Fruit fly (Drosophila melanogaster): ENCODE data around the gene Hmx.

The Hmx gene

dm6 chr3R:17591831-17592230 is 33.1 kb downstream of the Hmx start (continued):
- peak in 1 of 3 experiments; percentile 16 for TF ChIP-seq lola (GFP tag; optimal IDR thresholded peaks at IDR 0.05)
- TF ChIP-seq CG10654 (GFP tag; optimal IDR thresholded peaks at IDR 0.05) = no peak
- no peak for TF ChIP-seq Sry-δ (GFP tag; optimal IDR thresholded peaks at IDR 0.05)
- no peak for TF ChIP-seq nom (GFP tag; optimal IDR thresholded peaks at IDR 0.05)
- TF ChIP-seq Doc3 (GFP tag; IDR thresholded peaks at IDR 0.05; ENCODE audit: partially characterized antibody) = no peak
- TF ChIP-seq wek (GFP tag; optimal IDR thresholded peaks at IDR 0.05) = no peak
- no peak for TF ChIP-seq CG7271 (tag; optimal IDR thresholded peaks at IDR 0.05)
- no peak for TF ChIP-seq NC2α (GFP tag; optimal IDR thresholded peaks at IDR 0.05)
- peak; percentile 31 for TF ChIP-seq nmo (GFP tag; optimal IDR thresholded peaks at IDR 0.05)
- peak; percentile 77 for TF ChIP-seq sens (GFP tag)
- TF ChIP-seq h (optimal IDR thresholded peaks at IDR 0.05) = no peak
- TF ChIP-seq inv (GFP tag; IDR thresholded peaks at IDR 0.05; ENCODE audit: partially characterized antibody) = no peak
- no peak for TF ChIP-seq CG6683 (GFP tag; optimal IDR thresholded peaks at IDR 0.05)
- no peak for TF ChIP-seq chinmo (GFP tag; IDR thresholded peaks at IDR 0.05; ENCODE audit: partially characterized antibody)
- no peak for TF ChIP-seq HLH54F (GFP tag; optimal IDR thresholded peaks at IDR 0.05)
- TF ChIP-seq CG11695 (GFP tag; IDR thresholded peaks at IDR 0.05) = no peak
- TF ChIP-seq danr (GFP tag; IDR thresholded peaks at IDR 0.05) = no peak
- 0 out of 2 replicates have a peak, but pooled peaks have one; percentile 13 for TF ChIP-seq CG31441 (GFP tag; IDR thresholded peaks at IDR 0.05)
- TF ChIP-seq CG13624 (GFP tag; optimal IDR thresholded peaks at IDR 0.05) = no peak
- TF ChIP-seq pan (optimal IDR thresholded peaks at IDR 0.05) = no peak
- TF ChIP-seq pan (GFP tag; optimal IDR thresholded peaks at IDR 0.05 in 1 of 2, IDR thresholded peaks at IDR 0.05 in 1 of 2) = no peak
- no peak for TF ChIP-seq CG3407 (GFP tag; optimal IDR thresholded peaks at IDR 0.05)
- TF ChIP-seq exex (tag; optimal IDR thresholded peaks at IDR 0.05) = no peak
- no peak for TF ChIP-seq CG7786 (GFP tag; optimal IDR thresholded peaks at IDR 0.05)
- TF ChIP-seq CG30020 (tag; optimal IDR thresholded peaks at IDR 0.05) = no peak
- TF ChIP-seq Hr3 (GFP tag; optimal IDR thresholded peaks at IDR 0.05) = no peak
- peak; percentile 16 for TF ChIP-seq CG9727 (GFP tag; optimal IDR thresholded peaks at IDR 0.05)
- TF ChIP-seq TFAM (GFP tag; optimal IDR thresholded peaks at IDR 0.05) = no peak
- no peak for TF ChIP-seq peb (GFP tag; IDR thresholded peaks at IDR 0.05)
- peak; percentile 40 for TF ChIP-seq CG10979 (tag; optimal IDR thresholded peaks at IDR 0.05)
- no peak for TF ChIP-seq Nf-YB (GFP tag; optimal IDR thresholded peaks at IDR 0.05)
- TF ChIP-seq Med (GFP tag) = no peak
- TF ChIP-seq dmrt99B (tag; optimal IDR thresholded peaks at IDR 0.05) = peak; percentile 5
- TF ChIP-seq CG7839 (tag; optimal IDR thresholded peaks at IDR 0.05) = peak; percentile 31
- TF ChIP-seq cad (GFP tag; optimal IDR thresholded peaks at IDR 0.05) = no peak
- no peak for TF ChIP-seq CG16863 (GFP tag; optimal IDR thresholded peaks at IDR 0.05)
- TF ChIP-seq NFAT (GFP tag; IDR thresholded peaks at IDR 0.05) = no peak
- TF ChIP-seq NC2β (GFP tag; optimal IDR thresholded peaks at IDR 0.05) = no peak
- peak; percentile 49 for TF ChIP-seq gem (tag; optimal IDR thresholded peaks at IDR 0.05)
- TF ChIP-seq Awh (GFP tag; IDR thresholded peaks at IDR 0.05) = peak; percentile 58; the same call in 1 of the 2 replicates
- TF ChIP-seq CG10267 (tag; optimal IDR thresholded peaks at IDR 0.05) = peak; percentile 9
- no peak for TF ChIP-seq CG10431 (GFP tag; optimal IDR thresholded peaks at IDR 0.05)
- TF ChIP-seq CG8924 (tag; optimal IDR thresholded peaks at IDR 0.05) = peak; percentile 7
- no peak for TF ChIP-seq CG11085 (GFP tag; IDR thresholded peaks at IDR 0.05)
